Worm (Caenorhabditis elegans) whole organism, L4 larva: ENCODE data around the gene hhat-1.
A peak's percentile ranks its signal among the peaks of the same experiment; 100 is the strongest.

ENCODE experiments used
- F10B5.3 ChIP-seq: sonication (generic microtip); optimal IDR thresholded peaks from 2 replicates; lab custom pipeline; 2016; ENCODE audit warnings: mild to moderate bottlenecking, missing genetic modification characterization, missing compliant biosample characterization
- F44E2.7 ChIP-seq: fragments of 200-800 bp; sonication (Bioruptor generic); IDR thresholded peaks from 2 replicates; pipeline ENCODE4 v2.1.2; 2022; ENCODE audit warnings: missing genetic modification characterization, missing compliant biosample characterization
- F49E8.2 ChIP-seq: sonication (generic microtip); optimal IDR thresholded peaks from 2 replicates; lab custom pipeline; 2016; ENCODE audit warnings: missing compliant biosample characterization, mild to moderate bottlenecking, missing genetic modification characterization, borderline replicate concordance
- T20F7.1 ChIP-seq: fragments of 200-800 bp; sonication (Bioruptor generic); optimal IDR thresholded peaks from 2 replicates; lab custom pipeline; 2018; ENCODE audit warnings: mild to moderate bottlenecking, missing genetic modification characterization, missing compliant biosample characterization
- Y48G9A.11 ChIP-seq: fragments of 200-800 bp; sonication (Bioruptor generic); IDR thresholded peaks from 2 replicates; pipeline ENCODE4 v1.3.6; 2022; ENCODE audit warnings: missing genetic modification reagents, missing genetic modification characterization, missing compliant biosample characterization
- ZK337.2 ChIP-seq: fragments of 200-800 bp; sonication (Bioruptor generic); IDR thresholded peaks from 2 replicates; pipeline ENCODE4 v1.3.6; 2022; ENCODE audit warnings: missing genetic modification reagents, missing genetic modification characterization, missing compliant biosample characterization
- aly-2 ChIP-seq: sonication (generic microtip); optimal IDR thresholded peaks from 2 replicates; lab custom pipeline; 2018; ENCODE audit warnings: missing biosample characterization, missing genetic modification characterization
- attf-4 ChIP-seq: sonication (generic microtip); optimal IDR thresholded peaks from 3 replicates; lab custom pipeline; 2017; ENCODE audit warnings: missing biosample characterization, missing genetic modification characterization
- ceh-62 ChIP-seq: sonication (generic microtip); optimal IDR thresholded peaks from 2 replicates; lab custom pipeline; 2017; ENCODE audit warnings: missing biosample characterization, missing genetic modification characterization
- ctbp-1 ChIP-seq: fragments of 200-800 bp; sonication (Bioruptor generic); IDR thresholded peaks from 2 replicates; pipeline ENCODE4 v1.3.6; 2022; ENCODE audit warnings: missing genetic modification reagents, missing genetic modification characterization, missing compliant biosample characterization
- dpl-1 ChIP-seq: fragments of 150-350 bp; optimal IDR thresholded peaks from 2 replicates; lab custom pipeline; 2014; ENCODE audit warnings: missing biosample characterization, missing genetic modification reagents, missing genetic modification characterization
- duxl-1 ChIP-seq: sonication (generic microtip); optimal IDR thresholded peaks from 2 replicates; lab custom pipeline; 2016; ENCODE audit warnings: mild to moderate bottlenecking, missing genetic modification characterization, moderate library complexity, missing compliant biosample characterization; ENCODE audit not compliant: poor library complexity
- dve-1 ChIP-seq: sonication (generic microtip); optimal IDR thresholded peaks from 2 replicates; lab custom pipeline; 2017; ENCODE audit warnings: antibody characterized with exemption, mild to moderate bottlenecking, missing genetic modification characterization, missing compliant biosample characterization; ENCODE audit not compliant: insufficient read depth
- fkh-10 ChIP-seq: fragments of 150-350 bp; optimal IDR thresholded peaks from 2 replicates; lab custom pipeline; 2014; ENCODE audit warnings: missing biosample characterization, missing genetic modification reagents, missing genetic modification characterization
- hmg-1.1 ChIP-seq: fragments of 200-800 bp; sonication (Bioruptor generic); IDR thresholded peaks from 2 replicates; pipeline ENCODE4 v1.3.6; 2022; ENCODE audit warnings: missing genetic modification reagents, missing genetic modification characterization, missing compliant biosample characterization
- lim-7 ChIP-seq: fragments of 200-800 bp; sonication (Bioruptor generic); IDR thresholded peaks from 2 replicates; pipeline ENCODE4 v1.3.6; 2022; ENCODE audit warnings: missing genetic modification characterization, missing compliant biosample characterization
- lin-1 ChIP-seq: fragments of 200-800 bp; sonication (Bioruptor generic); IDR thresholded peaks from 2 replicates; pipeline ENCODE4 v1.3.6; 2022; ENCODE audit warnings: missing genetic modification reagents, missing genetic modification characterization, missing compliant biosample characterization
- lin-13 ChIP-seq: fragments of 150-350 bp; optimal IDR thresholded peaks from 2 replicates; lab custom pipeline; 2014; ENCODE audit warnings: missing biosample characterization, missing genetic modification reagents, missing genetic modification characterization
- lin-29 ChIP-seq: fragments of 200-800 bp; sonication (Bioruptor generic); IDR thresholded peaks from 2 replicates; pipeline ENCODE4 v1.3.6; 2022; ENCODE audit warnings: missing genetic modification reagents, missing genetic modification characterization, missing compliant biosample characterization
- lin-38 ChIP-seq: fragments of 200-800 bp; sonication (Bioruptor generic); IDR thresholded peaks from 2 replicates; pipeline ENCODE4 v1.3.6; 2022; ENCODE audit warnings: missing genetic modification reagents, missing genetic modification characterization, missing compliant biosample characterization
- lin-39 ChIP-seq: fragments of 150-350 bp; optimal IDR thresholded peaks from 2 replicates; lab custom pipeline; 2014; ENCODE audit warnings: missing biosample characterization, missing genetic modification reagents, missing genetic modification characterization
- mdl-1 ChIP-seq, 2 experiments: fragments of 150-350 bp in 1 of 2; sonication (generic microtip) in 1 of 2; optimal IDR thresholded peaks; 2 replicates each; lab custom pipeline; 2014 to 2017; ENCODE audit warnings: missing biosample characterization in 2 of 2, missing genetic modification characterization in 2 of 2
- mep-1 ChIP-seq: fragments of 150-350 bp; sonication (generic microtip); optimal IDR thresholded peaks from 3 replicates; lab custom pipeline; 2014; ENCODE audit warnings: missing biosample characterization, missing genetic modification characterization
- mxl-2 ChIP-seq: fragments of 200-800 bp; sonication (Bioruptor generic); conservative IDR thresholded peaks from 2 replicates; pipeline ENCODE4 v1.3.6; 2022; ENCODE audit warnings: missing genetic modification reagents, missing genetic modification characterization, missing compliant biosample characterization
- nhr-10 ChIP-seq: fragments of 150-350 bp; optimal IDR thresholded peaks from 2 replicates; lab custom pipeline; 2014; ENCODE audit warnings: missing biosample characterization, missing genetic modification characterization
- nhr-102 ChIP-seq: sonication (generic microtip); optimal IDR thresholded peaks from 2 replicates; lab custom pipeline; 2016; ENCODE audit warnings: mild to moderate bottlenecking, missing genetic modification characterization, moderate library complexity, missing compliant biosample characterization
- nhr-25 ChIP-seq: sonication (generic microtip); optimal IDR thresholded peaks from 2 replicates; lab custom pipeline; 2017; ENCODE audit warnings: missing genetic modification characterization, mild to moderate bottlenecking, missing compliant biosample characterization, antibody characterized with exemption, moderate library complexity, borderline replicate concordance; ENCODE audit not compliant: insufficient read depth
- nhr-6 ChIP-seq: fragments of 150-350 bp; optimal IDR thresholded peaks from 2 replicates; lab custom pipeline; 2014; ENCODE audit warnings: missing biosample characterization, missing genetic modification characterization
- nhr-76 ChIP-seq: fragments of 150-350 bp; optimal IDR thresholded peaks from 2 replicates; lab custom pipeline; 2014; ENCODE audit warnings: missing biosample characterization, missing genetic modification characterization
- nhr-77 ChIP-seq: fragments of 150-350 bp; optimal IDR thresholded peaks from 2 replicates; lab custom pipeline; 2014; ENCODE audit warnings: missing biosample characterization, missing genetic modification characterization
- rbr-2 ChIP-seq: sonication (generic microtip); optimal IDR thresholded peaks from 2 replicates; lab custom pipeline; 2016; ENCODE audit warnings: missing genotype, missing genetic modification characterization, missing compliant biosample characterization
- snpc-4 ChIP-seq: fragments of 150-350 bp; optimal IDR thresholded peaks from 2 replicates; lab custom pipeline; 2014; ENCODE audit warnings: missing biosample characterization, missing genetic modification characterization
- unc-62 ChIP-seq, 3 experiments: fragments of 150-350 bp in 1 of 3; sonication (generic microtip); optimal IDR thresholded peaks in 2 of 3; peaks in 1 of 3; 1 replicate in 1 of 3; 2 replicates in 2 of 3; lab custom pipeline; 2014 to 2017; ENCODE audit warnings: missing biosample characterization in 3 of 3, missing genetic modification characterization in 3 of 3, missing genetic modification reagents in 3 of 3, missing genotype in 1 of 3
- zag-1 ChIP-seq: fragments of 150-350 bp; optimal IDR thresholded peaks from 2 replicates; lab custom pipeline; 2014; ENCODE audit warnings: missing biosample characterization, missing genetic modification characterization
- zfp-3 ChIP-seq: fragments of 200-800 bp; sonication (Bioruptor generic); conservative IDR thresholded peaks from 2 replicates; pipeline ENCODE4 v1.3.6; 2022; ENCODE audit warnings: missing genetic modification reagents, missing genetic modification characterization, missing compliant biosample characterization
- zip-11 ChIP-seq: fragments of 200-800 bp; sonication (Bioruptor generic); IDR thresholded peaks from 2 replicates; pipeline ENCODE4 v1.3.6; 2022; ENCODE audit warnings: missing genetic modification characterization, missing compliant biosample characterization

Gene hhat-1

DNA sequence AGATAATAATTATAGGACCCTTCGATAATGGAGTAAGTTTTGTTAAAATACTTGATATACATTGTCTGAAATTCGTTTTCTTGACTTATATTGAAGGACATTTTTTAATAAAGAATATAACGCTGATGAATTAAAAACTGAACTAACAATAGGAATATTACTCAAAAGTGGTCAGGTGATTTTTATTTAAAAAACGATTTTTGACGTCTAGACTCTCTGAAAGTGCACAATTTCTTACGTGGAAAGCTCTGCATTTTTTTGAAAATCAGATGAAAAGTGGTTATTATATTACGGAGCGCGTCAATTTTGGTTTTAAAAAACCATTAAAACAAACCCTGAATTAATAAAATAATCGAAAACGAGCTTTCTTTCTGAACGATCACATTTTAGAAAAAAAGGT lies 41.5 kb upstream of the hhat-1 start, which contains the start of gene sre-13:
Gene sre-13 (minus strand): TSS at position 101 of the 400 bp plus-strand sequence.
- TF ChIP-seq F49E8.2 (tag; lab: Kevin White, UChicago) (no peak), nhr-10 (tag; lab: Kevin White, UChicago) (no peak), nhr-102 (tag; lab: Kevin White, UChicago) (no peak), F10B5.3 (no peak), attf-4 (tag; lab: Kevin White, UChicago) (no peak), hmg-1.1 (GFP tag; lab: Robert Waterston, UW) (no peak), ZK337.2 (no peak), ceh-62 (tag; lab: Kevin White, UChicago) (no peak), zag-1 (tag; lab: Kevin White, UChicago) (no peak), rbr-2 (no peak), lin-29 (GFP tag; lab: Robert Waterston, UW) (no peak), F44E2.7 (GFP tag; lab: Robert Waterston, UW) (no peak), mep-1 (tag; lab: Kevin White, UChicago) (no peak), nhr-25 (tag; lab: Kevin White, UChicago) (no peak)

DNA sequence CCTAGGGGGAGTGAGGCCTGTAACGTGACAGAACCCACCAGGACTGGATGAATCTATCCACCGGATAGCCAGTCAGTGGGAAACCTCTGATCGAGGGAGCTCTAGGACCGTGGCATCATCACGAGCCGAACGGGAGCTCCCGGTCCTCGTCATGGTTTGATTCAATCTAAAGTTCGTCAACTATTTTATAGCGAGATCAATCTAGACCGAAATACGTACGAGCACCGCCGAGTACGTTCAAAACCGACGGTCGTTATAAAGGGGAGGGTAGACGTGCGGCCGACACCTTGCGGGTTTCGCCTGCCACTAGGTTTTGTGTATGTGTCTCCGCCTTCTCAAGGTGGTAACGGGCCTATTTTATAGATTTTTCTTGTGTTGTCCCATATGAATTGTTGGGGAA lies 36.9 kb upstream of the hhat-1 start:
- TF ChIP-seq snpc-4 = peak; percentile 18
- 0 out of 2 replicates have a peak, but pooled peaks have one; percentile 26 for TF ChIP-seq lim-7 (GFP tag; lab: Robert Waterston, UW)
- peak; percentile 32; the same call in 1 of the 2 replicates for TF ChIP-seq lin-38 (GFP tag; lab: Robert Waterston, UW)

DNA sequence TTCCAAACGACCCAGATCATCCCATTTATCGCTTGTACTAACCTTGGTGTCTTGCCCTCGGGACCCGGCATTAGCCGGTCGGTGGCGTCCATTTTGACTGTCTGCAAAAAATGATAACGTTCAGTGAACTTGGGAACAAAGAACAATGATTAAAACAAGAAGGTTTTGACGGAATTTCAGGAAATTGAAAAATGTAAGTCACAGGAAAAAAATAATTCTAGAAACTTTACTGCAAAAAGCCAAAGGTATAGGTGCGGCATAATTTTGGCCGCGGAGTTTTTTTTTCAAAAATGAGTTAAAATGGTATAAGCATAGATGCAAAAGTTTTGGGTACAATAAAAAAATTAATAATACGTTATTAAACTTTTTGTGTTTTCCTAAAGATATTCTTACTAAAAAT lies 34.3 kb upstream of the hhat-1 start, which contains the start of gene atgp-2:
Gene atgp-2 (minus strand): TSS at position 101 of the 400 bp plus-strand sequence.
- no peak for TF ChIP-seq dpl-1 (GFP tag; lab: Kevin White, UChicago)
- no peak for TF ChIP-seq duxl-1 (tag; lab: Kevin White, UChicago)
- TF ChIP-seq aly-2 (tag; lab: Kevin White, UChicago) = no peak
- TF ChIP-seq fkh-10 (GFP tag; lab: Kevin White, UChicago) = no peak
- TF ChIP-seq nhr-76 (tag; lab: Kevin White, UChicago) = no peak
- no peak for TF ChIP-seq rbr-2
- no peak for TF ChIP-seq lin-1 (GFP tag; lab: Robert Waterston, UW)
- TF ChIP-seq T20F7.1 (GFP tag; lab: Kevin White, UChicago) = no peak
- no peak for TF ChIP-seq dve-1 (tag; lab: Kevin White, UChicago)
- no peak for TF ChIP-seq ctbp-1 (GFP tag; lab: Robert Waterston, UW)
- TF ChIP-seq nhr-6 (tag; lab: Kevin White, UChicago) = no peak
- no peak for TF ChIP-seq zip-11 (GFP tag; lab: Robert Waterston, UW)
- TF ChIP-seq, all 104 proteins: peak for 0

ce11 chrII:14644465-14644864 lies 33.8 kb upstream of the hhat-1 start:
- TF ChIP-seq lin-39 (tag; lab: Kevin White, UChicago) (no peak), mxl-2 (GFP tag; lab: Robert Waterston, UW) (no peak), lin-13 (GFP tag; lab: Kevin White, UChicago) (no peak), nhr-77 (no peak), Y48G9A.11 (GFP tag; lab: Robert Waterston, UW) (no peak), zfp-3 (GFP tag; lab: Robert Waterston, UW) (no peak), nhr-10 (tag; lab: Kevin White, UChicago) (no peak), ZK337.2 (no peak), unc-62 (GFP tag; optimal IDR thresholded peaks at IDR 0.05 in 1 of 2; lab: Kevin White, UChicago) (no peak), unc-62 (tag; optimal IDR thresholded peaks at IDR 0.05; lab: Kevin White, UChicago) (no peak), F44E2.7 (GFP tag; lab: Robert Waterston, UW) (no peak), mep-1 (tag; lab: Kevin White, UChicago) (no peak), mdl-1 (tag; optimal IDR thresholded peaks at IDR 0.05; lab: Kevin White, UChicago) (no peak)
